Fruit fly (Drosophila melanogaster) whole organism, embryonic: ENCODE results near the gene CG34290.

Experiments used
- ATbp ChIP-seq: fragments of 200-800 bp; sonication (Bioruptor generic); optimal IDR thresholded peaks from 2 replicates; lab custom pipeline; 2017; ENCODE audit warnings: missing biosample characterization, mild to moderate bottlenecking, missing genetic modification characterization, missing genetic modification reagents
- Ada2b ChIP-seq: fragments of 200-800 bp; sonication (Bioruptor generic); IDR thresholded peaks from 2 replicates; pipeline ENCODE4 v1.3.6; 2022; ENCODE audit warnings: missing biosample characterization, missing genetic modification characterization
- Atf6 ChIP-seq: fragments of 200-800 bp; sonication (Bioruptor generic); IDR thresholded peaks from 2 replicates; pipeline ENCODE4 v1.3.6; 2022; ENCODE audit warnings: missing biosample characterization, missing genetic modification characterization
- Awh ChIP-seq: fragments of 200-800 bp; sonication (Bioruptor generic); IDR thresholded peaks from 2 replicates; pipeline ENCODE4, ENCODE4 v1.3.6; 2022; ENCODE audit warnings: missing biosample characterization, missing genetic modification characterization
- BtbVII ChIP-seq: fragments of 200-800 bp; sonication (Bioruptor generic); optimal IDR thresholded peaks from 3 replicates; lab custom pipeline; 2017; ENCODE audit warnings: missing biosample characterization, mild to moderate bottlenecking, missing genetic modification characterization
- Bteb2 ChIP-seq: fragments of 200-800 bp; sonication (Bioruptor generic); optimal IDR thresholded peaks from 2 replicates; lab custom pipeline; 2016; ENCODE audit warnings: missing biosample characterization, missing genetic modification characterization
- CG11504 ChIP-seq: fragments of 200-800 bp; sonication (Bioruptor generic); optimal IDR thresholded peaks from 3 replicates; lab custom pipeline; 2019; ENCODE audit warnings: missing biosample characterization, mild to moderate bottlenecking, missing genetic modification characterization, moderate library complexity
- CG11695 ChIP-seq: fragments of 200-800 bp; sonication (Bioruptor generic); IDR thresholded peaks from 3 replicates; pipeline ENCODE4 v1.3.6; 2022; ENCODE audit warnings: missing biosample characterization, missing genetic modification characterization
- CG12391 ChIP-seq: fragments of 200-800 bp; sonication (Bioruptor generic); optimal IDR thresholded peaks from 3 replicates; lab custom pipeline; 2018; ENCODE audit warnings: missing biosample characterization, mild to moderate bottlenecking, missing genetic modification characterization, moderate library complexity
- CG14710 ChIP-seq: fragments of 200-800 bp; sonication (Bioruptor generic); optimal IDR thresholded peaks from 3 replicates; lab custom pipeline; 2019; ENCODE audit warnings: missing biosample characterization, mild to moderate bottlenecking, missing genetic modification characterization, moderate library complexity
- CG15011 ChIP-seq: fragments of 200-800 bp; sonication (Bioruptor generic); optimal IDR thresholded peaks from 3 replicates; lab custom pipeline; 2018; ENCODE audit warnings: missing biosample characterization, mild to moderate bottlenecking, missing genetic modification characterization
- CG2120 ChIP-seq: fragments of 200-800 bp; sonication (Bioruptor generic); optimal IDR thresholded peaks from 3 replicates; lab custom pipeline; 2016; ENCODE audit warnings: missing biosample characterization, missing genetic modification characterization
- CG2129 ChIP-seq: fragments of 200-800 bp; sonication (Bioruptor generic); IDR thresholded peaks from 2 replicates; pipeline ENCODE4 v1.3.6; 2022; ENCODE audit warnings: missing biosample characterization, missing genetic modification characterization; ENCODE audit not compliant: partially characterized antibody
- CG2678 ChIP-seq: fragments of 200-800 bp; sonication (Bioruptor generic); optimal IDR thresholded peaks from 3 replicates; lab custom pipeline; 2019; ENCODE audit warnings: missing biosample characterization, mild to moderate bottlenecking, missing genetic modification characterization, moderate library complexity
- CG30403 ChIP-seq: fragments of 200-800 bp; sonication (Bioruptor generic); optimal IDR thresholded peaks from 3 replicates; lab custom pipeline; 2016; ENCODE audit warnings: missing biosample characterization, missing genetic modification characterization
- CG31441 ChIP-seq: fragments of 200-800 bp; sonication (Bioruptor generic); IDR thresholded peaks from 2 replicates; pipeline ENCODE4 v1.3.6; 2022; ENCODE audit warnings: missing biosample characterization, missing genetic modification characterization
- CG4404 ChIP-seq: fragments of 200-800 bp; sonication (Bioruptor generic); IDR thresholded peaks from 2 replicates; pipeline ENCODE4 v1.3.6; 2022; ENCODE audit warnings: missing biosample characterization, missing genetic modification characterization
- CG4424 ChIP-seq: fragments of 200-800 bp; sonication (Bioruptor generic); optimal IDR thresholded peaks from 3 replicates; lab custom pipeline; 2016; ENCODE audit warnings: missing biosample characterization, missing genetic modification characterization
- CG7271 ChIP-seq: fragments of 200-800 bp; sonication (Bioruptor generic); optimal IDR thresholded peaks from 2 replicates; lab custom pipeline; 2018; ENCODE audit warnings: missing biosample characterization, mild to moderate bottlenecking, missing genetic modification characterization, moderate library complexity
- Dp ChIP-seq: fragments of 200-800 bp; sonication (Bioruptor generic); optimal IDR thresholded peaks from 2 replicates; lab custom pipeline; 2018; ENCODE audit warnings: missing biosample characterization, mild to moderate bottlenecking, missing genetic modification characterization, moderate library complexity
- E2f1 ChIP-seq: fragments of 200-800 bp; sonication (Bioruptor generic); IDR thresholded peaks from 2 replicates; pipeline ENCODE4 v1.3.6; 2022; ENCODE audit warnings: missing biosample characterization, missing genetic modification characterization
- Med ChIP-seq: fragments of 200-800 bp; sonication (Bioruptor generic); peaks from one replicate; lab custom pipeline; 2016; ENCODE audit warnings: missing biosample characterization, missing genetic modification characterization, mild to moderate bottlenecking, inconsistent platforms, moderate library complexity
- NC2β ChIP-seq: fragments of 200-800 bp; sonication (Bioruptor generic); optimal IDR thresholded peaks from 2 replicates; lab custom pipeline; 2016; ENCODE audit warnings: missing biosample characterization, missing genetic modification characterization
- NK7.1 ChIP-seq: fragments of 200-800 bp; sonication (Bioruptor generic); optimal IDR thresholded peaks from 3 replicates; lab custom pipeline; 2016; ENCODE audit warnings: missing biosample characterization, missing genetic modification characterization
- Oli ChIP-seq: fragments of 200-800 bp; sonication (Bioruptor generic); optimal IDR thresholded peaks from 2 replicates; lab custom pipeline; 2018; ENCODE audit warnings: missing biosample characterization, mild to moderate bottlenecking, missing genetic modification characterization, moderate library complexity
- Scr ChIP-seq: fragments of 200-800 bp; sonication (Bioruptor generic); IDR thresholded peaks from 2 replicates; pipeline ENCODE4 v1.3.6; 2022; ENCODE audit warnings: missing biosample characterization, missing genetic modification characterization; ENCODE audit not compliant: partially characterized antibody
- Sin3A ChIP-seq: fragments of >200 bp; optimal IDR thresholded peaks from 2 replicates; lab custom pipeline; 2018
- Sox102F ChIP-seq: fragments of 200-800 bp; sonication (Bioruptor generic); optimal IDR thresholded peaks from 2 replicates; lab custom pipeline; 2018; ENCODE audit warnings: missing biosample characterization, mild to moderate bottlenecking, missing genetic modification characterization, moderate library complexity
- Stat92E ChIP-seq, 3 experiments: fragments of >200 bp in 2 of 3; fragments of 200-800 bp in 1 of 3; sonication (Bioruptor generic) in 1 of 3; optimal IDR thresholded peaks; 2 replicates each; lab custom pipeline; 2017 to 2019; ENCODE audit warnings: missing biosample characterization in 3 of 3, missing genetic modification characterization in 3 of 3, mild to moderate bottlenecking in 1 of 3, moderate library complexity in 1 of 3
- corto ChIP-seq: fragments of 200-800 bp; sonication (Bioruptor generic); optimal IDR thresholded peaks from 2 replicates; lab custom pipeline; 2016; ENCODE audit warnings: missing biosample characterization, mild to moderate bottlenecking, missing genetic modification characterization, moderate library complexity
- dysf ChIP-seq: fragments of 200-800 bp; sonication (Bioruptor generic); IDR thresholded peaks from 3 replicates; pipeline ENCODE4 v1.3.6; 2022; ENCODE audit warnings: missing biosample characterization, missing genetic modification characterization
- fd3F ChIP-seq: fragments of 200-800 bp; sonication (Bioruptor generic); optimal IDR thresholded peaks from 2 replicates; lab custom pipeline; 2018; ENCODE audit warnings: missing biosample characterization, mild to moderate bottlenecking, missing genetic modification characterization, moderate library complexity
- hkb ChIP-seq, 2 experiments: fragments of 200-800 bp in 1 of 2; fragments of >200 bp in 1 of 2; sonication (Bioruptor generic) in 1 of 2; IDR thresholded peaks in 1 of 2; optimal IDR thresholded peaks in 1 of 2; 2 replicates each; pipeline versions ENCODE4 v1.3.6 to Lab custom; 2017 to 2022; ENCODE audit warnings: missing biosample characterization in 1 of 2, missing genetic modification characterization in 1 of 2
- jing ChIP-seq: fragments of 200-800 bp; sonication (Bioruptor generic); optimal IDR thresholded peaks from 2 replicates; lab custom pipeline; 2018; ENCODE audit warnings: missing biosample characterization, mild to moderate bottlenecking, missing genetic modification characterization
- ken ChIP-seq: fragments of 200-800 bp; sonication (Bioruptor generic); IDR thresholded peaks from 3 replicates; pipeline ENCODE4 v1.3.6; 2022; ENCODE audit warnings: missing biosample characterization, missing genetic modification characterization
- lola ChIP-seq, 3 experiments: fragments of >200 bp in 2 of 3; fragments of 200-800 bp in 1 of 3; sonication (Bioruptor generic) in 1 of 3; optimal IDR thresholded peaks; 2 replicates each; lab custom pipeline; 2017 to 2019; ENCODE audit warnings: missing biosample characterization in 3 of 3, missing genetic modification characterization in 3 of 3, mild to moderate bottlenecking in 1 of 3, moderate library complexity in 1 of 3
- odd ChIP-seq: fragments of 200-800 bp; sonication (Bioruptor generic); optimal IDR thresholded peaks from 2 replicates; lab custom pipeline; 2017; ENCODE audit warnings: missing biosample characterization, mild to moderate bottlenecking, missing genetic modification characterization
- pan ChIP-seq, 4 experiments: fragments of >200 bp in 3 of 4; fragments of 200-800 bp in 1 of 4; sonication (Bioruptor generic) in 1 of 4; optimal IDR thresholded peaks in 3 of 4; IDR thresholded peaks in 1 of 4; 2 replicates each; pipeline versions ENCODE4 v1.3.6 to Lab custom; 2017 to 2022; ENCODE audit warnings: missing biosample characterization in 2 of 4, missing genetic modification characterization in 2 of 4, mixed read lengths in 1 of 4
- pros ChIP-seq: fragments of 200-800 bp; sonication (Bioruptor generic); optimal IDR thresholded peaks from 3 replicates; lab custom pipeline; 2019; ENCODE audit warnings: missing biosample characterization, mild to moderate bottlenecking, missing genetic modification characterization, moderate library complexity
- sr ChIP-seq: fragments of 200-800 bp; sonication (Bioruptor generic); IDR thresholded peaks from 3 replicates; pipeline ENCODE4 v1.3.6; 2022; ENCODE audit warnings: missing biosample characterization, missing genetic modification characterization
- tgo ChIP-seq: fragments of 200-800 bp; sonication (Bioruptor generic); IDR thresholded peaks from 3 replicates; pipeline ENCODE4 v1.3.6; 2022; ENCODE audit warnings: missing biosample characterization, missing genetic modification characterization
- tin ChIP-seq: fragments of 200-800 bp; sonication (Bioruptor generic); optimal IDR thresholded peaks from 3 replicates; lab custom pipeline; 2016; ENCODE audit warnings: missing biosample characterization, missing genetic modification characterization
- tio ChIP-seq: fragments of 200-800 bp; sonication (Bioruptor generic); optimal IDR thresholded peaks from 2 replicates; lab custom pipeline; 2017; ENCODE audit warnings: missing biosample characterization, missing genetic modification characterization, inconsistent platforms
- vvl ChIP-seq: fragments of 200-800 bp; sonication (Bioruptor generic); IDR thresholded peaks from 2 replicates; pipeline ENCODE4 v1.3.6; 2022; ENCODE audit warnings: missing biosample characterization, missing genetic modification characterization

Gene CG34290

dm6 chr3R:24303060-24303459 is 13.4 kb upstream of the CG34290 start (continued):
- TF ChIP-seq odd (GFP tag; lab: Kevin White, UChicago) (no peak), CG7271 (tag; lab: Kevin White, UChicago) (no peak), pros (GFP tag; lab: Kevin White, UChicago) (no peak), CG2678 (tag; lab: Kevin White, UChicago) (no peak), hkb (optimal IDR thresholded peaks at IDR 0.05; lab: Kevin White, UChicago) (no peak), hkb (GFP tag; IDR thresholded peaks at IDR 0.05; lab: Robert Waterston, UW) (peak; percentile 52; the same call in 1 of the 2 replicates), Scr (GFP tag; lab: Robert Waterston, UW) (no peak), Bteb2 (GFP tag; lab: Kevin White, UChicago) (no peak), pan (optimal IDR thresholded peaks at IDR 0.05; lab: Kevin White, UChicago) (no peak), pan (GFP tag; optimal IDR thresholded peaks at IDR 0.05 in 1 of 2, IDR thresholded peaks at IDR 0.05 in 1 of 2) (peak in 1 of 2 experiments; percentile 54), jing (GFP tag; lab: Kevin White, UChicago) (no peak), Stat92E (GFP tag; optimal IDR thresholded peaks at IDR 0.05; lab: Kevin White, UChicago) (no peak), tgo (GFP tag; lab: Robert Waterston, UW) (peak; percentile 41; the same call in 1 of the 3 replicates), CG30403 (GFP tag; lab: Kevin White, UChicago) (peak; percentile 23), NC2β (GFP tag; lab: Kevin White, UChicago) (no peak), E2f1 (GFP tag; lab: Robert Waterston, UW) (peak; percentile 16; the same call in 1 of the 2 replicates), CG4424 (GFP tag; lab: Kevin White, UChicago) (no peak), dysf (GFP tag; lab: Robert Waterston, UW) (no peak), CG11504 (tag; lab: Kevin White, UChicago) (no peak), ATbp (GFP tag; lab: Kevin White, UChicago) (no peak), Med (GFP tag; lab: Kevin White, UChicago) (peak; percentile 37), CG2120 (GFP tag; lab: Kevin White, UChicago) (peak; percentile 30), tio (GFP tag; lab: Kevin White, UChicago) (no peak), Sin3A (no peak), NK7.1 (no peak), Ada2b (GFP tag; lab: Robert Waterston, UW) (peak; percentile 45), sr (GFP tag; lab: Robert Waterston, UW) (no peak), BtbVII (GFP tag; lab: Kevin White, UChicago) (no peak), CG14710 (no peak), CG2129 (GFP tag; lab: Robert Waterston, UW) (no peak), vvl (peak; percentile 30; the same call in 1 of the 2 replicates), lola (GFP tag; optimal IDR thresholded peaks at IDR 0.05; lab: Kevin White, UChicago) (no peak), CG11695 (GFP tag; lab: Robert Waterston, UW) (no peak), CG31441 (no peak), CG12391 (tag; lab: Kevin White, UChicago) (peak; percentile 7), Sox102F (GFP tag; lab: Kevin White, UChicago) (no peak), fd3F (GFP tag; lab: Kevin White, UChicago) (no peak), corto (no peak), CG15011 (no peak), Dp (GFP tag; lab: Kevin White, UChicago) (no peak), tin (no peak), CG4404 (GFP tag; lab: Robert Waterston, UW) (no peak), Atf6 (GFP tag; lab: Robert Waterston, UW) (0 out of 2 replicates have a peak, but pooled peaks have one; percentile 11), Oli (tag; lab: Kevin White, UChicago) (peak; percentile 6), Awh (GFP tag; lab: Robert Waterston, UW) (no peak), ken (GFP tag; lab: Robert Waterston, UW) (no peak)
- TF ChIP-seq, all 482 proteins: peak for 21
